Worm (Caenorhabditis elegans) whole organism, late embryonic: ENCODE data around the gene rol-1.

ENCODE experiments used
- C08G9.2 ChIP-seq: sonication (generic microtip); optimal IDR thresholded peaks from 2 replicates; lab custom pipeline; 2016; ENCODE audit warnings: mild to moderate bottlenecking, missing genetic modification characterization, moderate library complexity, missing compliant biosample characterization
- F13H6.1 ChIP-seq: sonication (generic microtip); optimal IDR thresholded peaks from 2 replicates; lab custom pipeline; 2016; ENCODE audit warnings: missing genetic modification characterization, missing compliant biosample characterization
- K02D7.2 ChIP-seq: sonication (generic microtip); optimal IDR thresholded peaks from 2 replicates; lab custom pipeline; 2017; ENCODE audit warnings: mild to moderate bottlenecking, missing genetic modification characterization, missing compliant biosample characterization
- K09A11.1 ChIP-seq: sonication (generic microtip); optimal IDR thresholded peaks from 2 replicates; lab custom pipeline; 2017; ENCODE audit warnings: antibody characterized with exemption, mild to moderate bottlenecking, missing genetic modification characterization, missing compliant biosample characterization; ENCODE audit not compliant: insufficient read depth
- Y22D7AL.16 ChIP-seq: sonication (generic microtip); optimal IDR thresholded peaks from 2 replicates; lab custom pipeline; 2016; ENCODE audit warnings: missing genetic modification characterization, missing compliant biosample characterization
- ahr-1 ChIP-seq: sonication (generic microtip); optimal IDR thresholded peaks from 2 replicates; lab custom pipeline; 2016; ENCODE audit warnings: missing genetic modification characterization, missing compliant biosample characterization
- ceh-14 ChIP-seq: sonication (generic microtip); optimal IDR thresholded peaks from 2 replicates; lab custom pipeline; 2016; ENCODE audit warnings: missing genotype, missing genetic modification characterization, missing compliant biosample characterization
- ceh-19 ChIP-seq: fragments of 200-800 bp; sonication (Bioruptor generic); optimal IDR thresholded peaks from 2 replicates; lab custom pipeline; 2018; ENCODE audit warnings: mild to moderate bottlenecking, missing genetic modification characterization, missing compliant biosample characterization
- ceh-22 ChIP-seq: sonication (generic microtip); optimal IDR thresholded peaks from 2 replicates; lab custom pipeline; 2017; ENCODE audit warnings: missing biosample characterization, missing genetic modification characterization
- ceh-24 ChIP-seq: sonication (generic microtip); optimal IDR thresholded peaks from 2 replicates; lab custom pipeline; 2016; ENCODE audit warnings: mild to moderate bottlenecking, missing genetic modification characterization, missing compliant biosample characterization
- ceh-34 ChIP-seq: sonication (generic microtip); optimal IDR thresholded peaks from 2 replicates; lab custom pipeline; 2016; ENCODE audit warnings: mild to moderate bottlenecking, missing genetic modification characterization, missing compliant biosample characterization
- ceh-45 ChIP-seq: fragments of 200-800 bp; sonication (Bioruptor generic); IDR thresholded peaks from 2 replicates; pipeline ENCODE4 v1.3.6; 2022; ENCODE audit warnings: missing genetic modification reagents, missing genetic modification characterization, missing compliant biosample characterization
- ceh-48 ChIP-seq: sonication (generic microtip); optimal IDR thresholded peaks from 2 replicates; lab custom pipeline; 2016; ENCODE audit warnings: missing genetic modification characterization, inconsistent platforms, missing compliant biosample characterization
- ceh-6 ChIP-seq: fragments of 200-800 bp; sonication (Bioruptor generic); optimal IDR thresholded peaks from 2 replicates; lab custom pipeline; 2018; ENCODE audit warnings: mild to moderate bottlenecking, missing genetic modification characterization, missing compliant biosample characterization
- ceh-9 ChIP-seq: sonication (generic microtip); optimal IDR thresholded peaks from 2 replicates; lab custom pipeline; 2016; ENCODE audit warnings: mild to moderate bottlenecking, missing genetic modification characterization, inconsistent platforms, missing compliant biosample characterization
- che-1 ChIP-seq: sonication (generic microtip); optimal IDR thresholded peaks from 2 replicates; lab custom pipeline; 2016; ENCODE audit warnings: mild to moderate bottlenecking, missing genetic modification characterization, missing compliant biosample characterization
- dmd-4 ChIP-seq: sonication (generic microtip); optimal IDR thresholded peaks from 2 replicates; lab custom pipeline; 2016; ENCODE audit warnings: borderline replicate concordance, missing genetic modification characterization, missing compliant biosample characterization
- elt-2 ChIP-seq: sonication (generic microtip); optimal IDR thresholded peaks from 2 replicates; lab custom pipeline; 2016; ENCODE audit warnings: missing genetic modification reagents, missing genetic modification characterization, missing compliant biosample characterization
- elt-4 ChIP-seq: sonication (generic microtip); optimal IDR thresholded peaks from 2 replicates; lab custom pipeline; 2016; ENCODE audit warnings: missing genetic modification characterization, missing compliant biosample characterization
- eyg-1 ChIP-seq: sonication (generic microtip); optimal IDR thresholded peaks from 2 replicates; lab custom pipeline; 2016; ENCODE audit warnings: missing genotype, missing genetic modification characterization, missing compliant biosample characterization
- hlh-13 ChIP-seq: fragments of 200-800 bp; sonication (Bioruptor generic); optimal IDR thresholded peaks from 2 replicates; lab custom pipeline; 2018; ENCODE audit warnings: mild to moderate bottlenecking, missing genetic modification characterization, missing compliant biosample characterization
- hlh-6 ChIP-seq: sonication (generic microtip); optimal IDR thresholded peaks from 2 replicates; lab custom pipeline; 2016; ENCODE audit warnings: missing genotype, missing genetic modification characterization, missing compliant biosample characterization
- lim-6 ChIP-seq: sonication (generic microtip); optimal IDR thresholded peaks from 2 replicates; lab custom pipeline; 2016; ENCODE audit warnings: missing genetic modification characterization, missing compliant biosample characterization
- madf-2 ChIP-seq: sonication (generic microtip); optimal IDR thresholded peaks from 2 replicates; lab custom pipeline; 2017; ENCODE audit warnings: missing genetic modification characterization, missing compliant biosample characterization
- mec-3 ChIP-seq: sonication (generic microtip); optimal IDR thresholded peaks from 2 replicates; lab custom pipeline; 2016; ENCODE audit warnings: borderline replicate concordance, missing genetic modification characterization, missing compliant biosample characterization
- pat-9 ChIP-seq: fragments of 200-800 bp; sonication (Bioruptor generic); optimal IDR thresholded peaks from 2 replicates; lab custom pipeline; 2018; ENCODE audit warnings: mild to moderate bottlenecking, missing genetic modification characterization, moderate library complexity, missing compliant biosample characterization
- pha-4 ChIP-seq: fragments of 150-350 bp; optimal IDR thresholded peaks from 2 replicates; lab custom pipeline; 2018; ENCODE audit warnings: missing biosample characterization, missing genetic modification reagents, missing genetic modification characterization
- pros-1 ChIP-seq: fragments of 150-350 bp; optimal IDR thresholded peaks from 2 replicates; lab custom pipeline; 2014; ENCODE audit warnings: missing biosample characterization, missing genetic modification reagents, missing genetic modification characterization
- ref-2 ChIP-seq: sonication (generic microtip); optimal IDR thresholded peaks from 2 replicates; lab custom pipeline; 2016; ENCODE audit warnings: missing genetic modification characterization, missing compliant biosample characterization
- rnt-1 ChIP-seq: sonication (generic microtip); optimal IDR thresholded peaks from 2 replicates; lab custom pipeline; 2016; ENCODE audit warnings: missing genetic modification characterization, missing compliant biosample characterization
- sdc-2 ChIP-seq: sonication (generic microtip); optimal IDR thresholded peaks from 2 replicates; lab custom pipeline; 2016; ENCODE audit warnings: missing genotype, missing genetic modification characterization, missing compliant biosample characterization
- tbx-2 ChIP-seq: sonication (generic microtip); optimal IDR thresholded peaks from 2 replicates; lab custom pipeline; 2016; ENCODE audit warnings: missing genetic modification characterization, missing compliant biosample characterization
- unc-3 ChIP-seq, 2 experiments: fragments of 200-800 bp in 1 of 2; sonication (Bioruptor generic) in 1 of 2; sonication (generic microtip) in 1 of 2; conservative IDR thresholded peaks in 1 of 2; optimal IDR thresholded peaks in 1 of 2; 2 replicates each; pipeline versions ENCODE4 v1.3.6 to Lab custom; 2016 to 2022; ENCODE audit warnings: missing compliant biosample characterization in 2 of 2, missing genetic modification characterization in 2 of 2, missing genetic modification reagents in 1 of 2
- unc-42 ChIP-seq: sonication (generic microtip); optimal IDR thresholded peaks from 2 replicates; lab custom pipeline; 2016; ENCODE audit warnings: missing genotype, missing genetic modification characterization, missing compliant biosample characterization

Gene rol-1

ce11 chrII:12222524-12222923, 50.2 kb downstream of the rol-1 start (continued):
- TF ChIP-seq ahr-1 (tag; lab: Kevin White, UChicago) = no peak
- no peak for TF ChIP-seq pat-9
- peak; percentile 77 for TF ChIP-seq sdc-2 (tag; lab: Kevin White, UChicago)
- peak; percentile 65 for TF ChIP-seq ceh-48 (tag; lab: Kevin White, UChicago)
- peak; percentile 88 for TF ChIP-seq ref-2
- no peak for TF ChIP-seq elt-2
- TF ChIP-seq ceh-14 (tag; lab: Kevin White, UChicago) = peak; percentile 46
- TF ChIP-seq ceh-19 (GFP tag; lab: Kevin White, UChicago) = peak; percentile 29
- no peak for TF ChIP-seq mec-3 (tag; lab: Kevin White, UChicago)
- TF ChIP-seq K02D7.2 (tag; lab: Kevin White, UChicago) = no peak
- no peak for TF ChIP-seq hlh-13
- TF ChIP-seq hlh-6 = peak; percentile 35
- TF ChIP-seq tbx-2 = peak; percentile 80
- peak; percentile 10 for TF ChIP-seq ceh-6
- peak; percentile 66 for TF ChIP-seq F13H6.1 (tag; lab: Kevin White, UChicago)
- TF ChIP-seq ceh-45 (GFP tag; lab: Robert Waterston, UW) = 0 out of 2 replicates have a peak, but pooled peaks have one; percentile 9
- no peak for TF ChIP-seq pha-4
- TF ChIP-seq ceh-34 (tag; lab: Kevin White, UChicago) = peak; percentile 91
- peak; percentile 74 for TF ChIP-seq K09A11.1 (tag; lab: Kevin White, UChicago)
- no peak for TF ChIP-seq ceh-9
- peak; percentile 64 for TF ChIP-seq C08G9.2 (tag; lab: Kevin White, UChicago)
- peak; percentile 88 for TF ChIP-seq pros-1

ce11 chrII:12224916-12225406, 52.6 kb downstream of the rol-1 start, which contains the start of the genes pqn-87 and rsr-2:
pqn-87 (minus strand) TSS chrII:12225086.
rsr-2 (plus strand) TSS chrII:12225356.
- TF ChIP-seq dmd-4 (tag; lab: Kevin White, UChicago) (no peak), rnt-1 (tag; lab: Kevin White, UChicago) (no peak), elt-4 (tag; lab: Kevin White, UChicago) (no peak), che-1 (tag; lab: Kevin White, UChicago) (no peak), lim-6 (tag; lab: Kevin White, UChicago) (no peak), pha-4 (no peak), Y22D7AL.16 (tag; lab: Kevin White, UChicago) (no peak), ceh-22 (tag; lab: Kevin White, UChicago) (no peak), pat-9 (no peak), madf-2 (tag; lab: Kevin White, UChicago) (no peak), unc-3 (GFP tag; conservative IDR thresholded peaks at IDR 0.05; lab: Robert Waterston, UW) (no peak), unc-3 (tag; optimal IDR thresholded peaks at IDR 0.05; lab: Kevin White, UChicago) (no peak), ceh-14 (tag; lab: Kevin White, UChicago) (no peak), ceh-24 (tag; lab: Kevin White, UChicago) (no peak), unc-42 (tag; lab: Kevin White, UChicago) (no peak), hlh-6 (no peak), eyg-1 (tag; lab: Kevin White, UChicago) (no peak), ceh-34 (tag; lab: Kevin White, UChicago) (no peak), ceh-48 (tag; lab: Kevin White, UChicago) (no peak), sdc-2 (tag; lab: Kevin White, UChicago) (no peak)
